Worm (Caenorhabditis elegans): ENCODE results near the gene hmg-1.2.

hmg-1.2 gene

DNA sequence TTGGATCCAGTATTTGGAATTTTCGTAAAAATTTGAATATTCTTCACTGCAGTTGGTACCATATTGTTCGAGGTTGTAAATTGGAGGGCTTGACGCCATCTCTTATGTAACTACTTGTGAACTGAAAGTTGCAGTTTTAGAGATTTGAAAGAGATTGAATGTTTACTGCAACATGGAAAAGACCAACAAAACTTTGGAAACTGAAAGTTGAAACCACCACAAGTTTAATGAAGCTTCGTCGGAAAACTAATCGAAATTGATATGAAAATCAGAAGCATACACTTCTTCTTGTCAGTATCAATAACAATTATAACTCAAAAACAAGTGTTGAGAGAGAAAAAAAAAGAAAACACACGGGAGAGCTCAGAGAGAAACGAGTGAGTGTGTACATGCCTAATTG lies 12.1 kb upstream of the hmg-1.2 start, which contains the start of gene srg-7:
Gene srg-7 (minus strand): TSS at position 101 of the 400 bp plus-strand sequence.
- TF ChIP-seq tra-4 (tag; optimal IDR thresholded peaks at IDR 0.05) (no peak), scrt-1 (GFP tag; IDR thresholded peaks at IDR 0.05) (no peak), hnd-1 (tag; optimal IDR thresholded peaks at IDR 0.05) (no peak), tbx-11 (GFP tag; IDR thresholded peaks at IDR 0.05) (no peak), ceh-13 (GFP tag; optimal IDR thresholded peaks at IDR 0.05) (no peak), ets-7 (tag; optimal IDR thresholded peaks at IDR 0.05) (no peak), hmg-4 (GFP tag; optimal IDR thresholded peaks at IDR 0.05) (no peak), aly-1 (tag; optimal IDR thresholded peaks at IDR 0.05) (no peak), pes-1 (GFP tag; IDR thresholded peaks at IDR 0.05) (no peak), ama-1 (optimal IDR thresholded peaks at IDR 0.05) (no peak), flt-1 (GFP tag; IDR thresholded peaks at IDR 0.05) (no peak), sea-1 (GFP tag; conservative IDR thresholded peaks at IDR 0.05) (no peak), B0310.2 (tag; optimal IDR thresholded peaks at IDR 0.05) (no peak), ceh-36 (tag; optimal IDR thresholded peaks at IDR 0.05) (no peak), F13C5.2 (tag; optimal IDR thresholded peaks at IDR 0.05) (no peak), hmbx-1 (tag; optimal IDR thresholded peaks at IDR 0.05) (no peak)

DNA sequence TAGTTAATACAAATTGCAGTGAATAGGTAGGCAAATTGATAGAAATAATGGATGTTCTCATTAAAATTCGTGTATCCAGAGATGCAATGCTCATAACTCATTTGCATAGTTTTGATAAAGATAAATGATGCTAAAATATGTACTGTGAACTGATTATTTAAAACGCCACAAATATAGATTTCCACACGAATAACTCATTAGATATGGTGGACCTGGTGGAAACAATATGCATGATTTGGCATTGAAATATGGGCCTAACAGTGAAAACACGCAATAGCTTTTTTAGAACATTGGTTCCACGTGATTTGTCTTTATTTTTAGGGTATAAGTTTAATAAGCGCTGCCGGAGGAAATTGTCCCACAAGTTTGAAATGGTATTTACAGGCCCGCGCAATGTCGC lies 9.9 kb upstream of the hmg-1.2 start, which contains the start of gene srg-3:
Gene srg-3 (minus strand): TSS at position 101 of the 400 bp plus-strand sequence.
- no peak for TF ChIP-seq sea-1 (GFP tag; conservative IDR thresholded peaks at IDR 0.05)
- no peak for TF ChIP-seq B0310.2 (tag; optimal IDR thresholded peaks at IDR 0.05)
- TF ChIP-seq F13C5.2 (tag; optimal IDR thresholded peaks at IDR 0.05), result no peak
- no peak for TF ChIP-seq ceh-13 (GFP tag; optimal IDR thresholded peaks at IDR 0.05)
- no peak for TF ChIP-seq tbx-37 (GFP tag; conservative IDR thresholded peaks at IDR 0.05)
- no peak for TF ChIP-seq tbx-11 (GFP tag; IDR thresholded peaks at IDR 0.05)
- TF ChIP-seq ceh-36 (tag; optimal IDR thresholded peaks at IDR 0.05), result no peak
- TF ChIP-seq hnd-1 (tag; optimal IDR thresholded peaks at IDR 0.05), result no peak
- TF ChIP-seq flt-1 (GFP tag; IDR thresholded peaks at IDR 0.05), result no peak
- TF ChIP-seq hmg-4 (GFP tag; optimal IDR thresholded peaks at IDR 0.05), result no peak
- no peak for TF ChIP-seq pes-1 (GFP tag; IDR thresholded peaks at IDR 0.05)
- TF ChIP-seq ama-1 (optimal IDR thresholded peaks at IDR 0.05), result no peak

DNA sequence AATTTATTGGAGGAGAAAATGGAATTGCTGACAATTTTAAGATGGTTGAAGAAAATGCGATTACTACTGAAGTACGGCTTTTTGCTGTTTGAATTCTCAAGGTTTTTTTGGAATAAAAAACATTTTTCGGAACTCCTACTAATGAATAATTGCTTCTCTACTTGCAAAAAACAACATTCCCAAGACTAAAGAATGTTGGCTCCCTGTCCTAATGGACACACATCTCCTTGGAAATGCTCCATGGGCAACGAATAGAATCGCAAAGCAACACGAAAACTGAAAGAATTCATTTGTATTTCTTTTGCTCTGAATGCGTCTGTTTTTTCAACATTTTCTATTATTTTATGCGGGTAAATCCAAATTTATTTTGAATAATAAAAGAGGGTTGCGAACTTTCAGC lies 7.3 kb upstream of the hmg-1.2 start, which contains the start of gene C18F10.2:
Gene C18F10.2 (plus strand): TSS at position 301 of the 400 bp plus-strand sequence.
- TF ChIP-seq tbx-37 (GFP tag; conservative IDR thresholded peaks at IDR 0.05) (no peak), hnd-1 (tag; optimal IDR thresholded peaks at IDR 0.05) (no peak), aly-1 (tag; optimal IDR thresholded peaks at IDR 0.05) (no peak), ama-1 (optimal IDR thresholded peaks at IDR 0.05) (no peak), ceh-36 (tag; optimal IDR thresholded peaks at IDR 0.05) (no peak), scrt-1 (GFP tag; IDR thresholded peaks at IDR 0.05) (no peak), tra-4 (tag; optimal IDR thresholded peaks at IDR 0.05) (no peak), ets-7 (tag; optimal IDR thresholded peaks at IDR 0.05) (no peak), F13C5.2 (tag; optimal IDR thresholded peaks at IDR 0.05) (no peak), hmbx-1 (tag; optimal IDR thresholded peaks at IDR 0.05) (no peak), pes-1 (GFP tag; IDR thresholded peaks at IDR 0.05) (no peak)

DNA sequence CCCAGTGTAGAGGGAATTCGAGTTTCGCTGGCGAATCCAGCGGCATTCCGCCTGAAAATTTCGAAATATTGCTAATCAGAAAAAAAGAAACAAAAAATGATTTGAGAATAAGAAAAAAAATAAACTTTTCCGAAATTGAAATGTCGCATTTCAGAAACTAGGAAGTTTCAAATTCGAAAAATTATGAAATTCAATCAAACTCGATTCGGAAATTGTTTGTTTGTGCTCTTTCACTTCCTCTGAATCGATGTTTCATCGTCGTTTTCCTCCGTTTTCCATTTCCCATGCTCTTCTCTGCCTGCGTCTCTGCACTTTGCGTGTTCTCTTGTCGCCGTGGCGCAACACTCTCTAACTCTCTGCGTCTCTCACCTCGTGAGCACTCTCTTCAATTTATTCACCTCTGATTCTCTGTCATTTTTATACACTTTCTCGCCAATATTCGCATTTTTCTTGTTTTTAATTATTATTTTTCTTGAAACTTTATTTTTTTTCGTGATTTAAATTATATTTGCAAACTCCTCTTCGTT lies 1.8 kb upstream of the hmg-1.2 start, which contains the start of gene C18F10.7:
Gene C18F10.7 (minus strand): TSS at position 51 of the 527 bp plus-strand sequence.
- TF ChIP-seq ceh-36 (tag; optimal IDR thresholded peaks at IDR 0.05) (no peak), hnd-1 (tag; optimal IDR thresholded peaks at IDR 0.05) (no peak), aly-1 (tag; optimal IDR thresholded peaks at IDR 0.05) (no peak), F13C5.2 (tag; optimal IDR thresholded peaks at IDR 0.05) (no peak), ama-1 (optimal IDR thresholded peaks at IDR 0.05) (no peak)

DNA sequence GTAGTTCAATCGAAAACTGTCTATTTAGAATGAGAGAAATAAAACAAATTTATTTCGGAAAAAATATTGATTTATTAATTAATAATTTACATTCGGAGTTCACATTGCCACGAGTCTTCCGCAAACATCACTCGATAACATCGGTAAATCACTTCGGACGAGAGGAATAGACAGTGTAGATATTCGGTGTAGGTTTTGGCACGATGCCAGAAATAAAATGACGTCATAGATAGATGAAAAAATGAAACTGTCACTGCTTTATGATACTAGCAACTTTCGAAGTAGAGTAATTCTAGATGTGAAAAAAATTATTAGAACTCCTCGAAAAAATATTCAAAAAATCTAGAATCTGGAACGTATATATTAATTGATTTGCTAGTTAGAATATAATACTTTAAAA lies 727 bp upstream of the hmg-1.2 start:
- no peak for TF ChIP-seq sea-1 (GFP tag; conservative IDR thresholded peaks at IDR 0.05)
- TF ChIP-seq aly-1 (tag; optimal IDR thresholded peaks at IDR 0.05), result no peak
- no peak for TF ChIP-seq ama-1 (optimal IDR thresholded peaks at IDR 0.05)
- TF ChIP-seq tbx-37 (GFP tag; conservative IDR thresholded peaks at IDR 0.05), result no peak
- TF ChIP-seq tra-4 (tag; optimal IDR thresholded peaks at IDR 0.05), result no peak
- no peak for TF ChIP-seq hmbx-1 (tag; optimal IDR thresholded peaks at IDR 0.05)
- TF ChIP-seq ets-7 (tag; optimal IDR thresholded peaks at IDR 0.05), result no peak
- no peak for TF ChIP-seq B0310.2 (tag; optimal IDR thresholded peaks at IDR 0.05)
- no peak for TF ChIP-seq hnd-1 (tag; optimal IDR thresholded peaks at IDR 0.05)
- TF ChIP-seq flt-1 (GFP tag; IDR thresholded peaks at IDR 0.05), result no peak
- no peak for TF ChIP-seq hmg-4 (GFP tag; optimal IDR thresholded peaks at IDR 0.05)
- no peak for TF ChIP-seq F13C5.2 (tag; optimal IDR thresholded peaks at IDR 0.05)
- no peak for TF ChIP-seq ceh-36 (tag; optimal IDR thresholded peaks at IDR 0.05)
- no peak for TF ChIP-seq tbx-11 (GFP tag; IDR thresholded peaks at IDR 0.05)
- no peak for TF ChIP-seq pes-1 (GFP tag; IDR thresholded peaks at IDR 0.05)
- no peak for TF ChIP-seq scrt-1 (GFP tag; IDR thresholded peaks at IDR 0.05)
- TF ChIP-seq ceh-13 (GFP tag; optimal IDR thresholded peaks at IDR 0.05), result no peak

DNA sequence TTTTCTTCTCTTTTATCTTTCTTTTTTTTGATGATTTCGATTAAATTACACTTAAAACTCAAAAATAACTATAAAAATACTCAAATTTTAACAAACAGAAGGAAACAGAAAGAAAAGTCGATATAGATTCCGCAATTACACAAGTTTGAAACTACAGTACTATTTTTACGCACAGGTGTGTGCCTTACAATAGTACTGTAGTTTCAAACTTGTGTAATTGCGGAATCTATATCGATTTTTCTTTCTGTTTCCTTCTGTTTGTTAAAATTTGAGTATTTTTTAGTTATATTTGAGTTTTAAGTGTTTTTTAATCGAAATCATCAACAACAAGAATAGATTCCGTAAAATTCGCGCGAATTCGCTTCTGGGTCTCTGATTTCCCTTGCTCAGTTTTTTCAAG lies 2.8 kb downstream of the hmg-1.2 start:
- no peak for TF ChIP-seq hmbx-1 (tag; optimal IDR thresholded peaks at IDR 0.05)
- no peak for TF ChIP-seq sea-1 (GFP tag; conservative IDR thresholded peaks at IDR 0.05)
- no peak for TF ChIP-seq ets-7 (tag; optimal IDR thresholded peaks at IDR 0.05)
- TF ChIP-seq B0310.2 (tag; optimal IDR thresholded peaks at IDR 0.05), result no peak
- no peak for TF ChIP-seq pes-1 (GFP tag; IDR thresholded peaks at IDR 0.05)
- TF ChIP-seq aly-1 (tag; optimal IDR thresholded peaks at IDR 0.05), result no peak
- no peak for TF ChIP-seq tbx-37 (GFP tag; conservative IDR thresholded peaks at IDR 0.05)
- no peak for TF ChIP-seq hmg-4 (GFP tag; optimal IDR thresholded peaks at IDR 0.05)
- TF ChIP-seq tra-4 (tag; optimal IDR thresholded peaks at IDR 0.05), result no peak
- TF ChIP-seq F13C5.2 (tag; optimal IDR thresholded peaks at IDR 0.05), result no peak
- TF ChIP-seq ceh-36 (tag; optimal IDR thresholded peaks at IDR 0.05), result no peak
- TF ChIP-seq tbx-11 (GFP tag; IDR thresholded peaks at IDR 0.05), result no peak

DNA sequence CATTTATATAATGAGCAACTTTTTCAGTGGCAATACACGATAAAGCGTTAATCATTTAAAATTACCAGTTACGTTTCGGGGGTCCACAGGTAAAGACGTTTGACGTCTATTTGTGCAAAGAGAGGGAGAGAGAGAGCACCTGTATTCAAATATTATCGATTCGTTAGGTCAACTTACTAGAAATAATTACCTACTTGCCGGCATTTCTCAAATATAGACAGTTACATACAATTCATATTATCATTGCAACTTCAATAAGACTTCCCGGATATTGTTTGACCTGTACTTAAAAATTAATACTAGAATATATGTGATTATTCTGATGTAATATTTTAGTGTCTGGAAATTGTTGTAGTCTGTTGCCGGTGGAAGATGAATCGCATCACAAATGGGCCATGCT lies 5.7 kb downstream of the hmg-1.2 start, which contains the start of gene gadr-3:
Gene gadr-3 (minus strand): TSS at position 101 of the 400 bp plus-strand sequence.
- TF ChIP-seq tra-4 (tag; optimal IDR thresholded peaks at IDR 0.05) (no peak), flt-1 (GFP tag; IDR thresholded peaks at IDR 0.05) (no peak), hnd-1 (tag; optimal IDR thresholded peaks at IDR 0.05) (no peak), ceh-36 (tag; optimal IDR thresholded peaks at IDR 0.05) (no peak), B0310.2 (tag; optimal IDR thresholded peaks at IDR 0.05) (no peak), ama-1 (optimal IDR thresholded peaks at IDR 0.05) (no peak), hmbx-1 (tag; optimal IDR thresholded peaks at IDR 0.05) (no peak), scrt-1 (GFP tag; IDR thresholded peaks at IDR 0.05) (no peak), ets-7 (tag; optimal IDR thresholded peaks at IDR 0.05) (no peak), tbx-37 (GFP tag; conservative IDR thresholded peaks at IDR 0.05) (no peak), aly-1 (tag; optimal IDR thresholded peaks at IDR 0.05) (no peak), pes-1 (GFP tag; IDR thresholded peaks at IDR 0.05) (no peak), tbx-11 (GFP tag; IDR thresholded peaks at IDR 0.05) (no peak)
